Worm (Caenorhabditis elegans): Measurements from ENCODE around the gene nas-4.

nas-4 gene

DNA sequence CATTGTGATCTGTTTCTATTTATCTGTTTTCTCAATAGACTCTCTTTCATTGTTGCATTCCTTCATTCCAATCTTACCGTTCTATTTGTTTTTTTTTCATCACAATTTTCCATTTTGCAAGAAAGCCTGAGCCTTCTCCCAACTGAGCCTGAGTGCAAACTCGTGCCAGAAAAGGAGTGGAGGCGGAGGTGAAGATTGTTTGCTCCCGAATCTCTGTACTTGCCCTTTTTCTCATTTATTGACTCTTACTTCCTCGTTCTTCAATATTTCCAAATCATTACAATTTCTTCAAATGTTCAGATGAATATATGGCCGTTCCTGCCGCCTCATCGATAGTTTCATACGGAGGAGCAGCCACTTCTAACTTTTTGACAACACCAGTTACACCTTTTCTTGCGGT, 8.6 kb downstream of the nas-4 start, which contains the start of gene let-756:
Gene let-756 (plus strand): TSS at position 301 of the 400 bp plus-strand sequence.
- TF ChIP-seq scrt-1 (GFP tag; IDR thresholded peaks at IDR 0.05), result no peak
- no peak for TF ChIP-seq hnd-1 (tag; optimal IDR thresholded peaks at IDR 0.05)
- TF ChIP-seq tbx-37 (GFP tag; conservative IDR thresholded peaks at IDR 0.05), result no peak
- TF ChIP-seq aly-1 (tag; optimal IDR thresholded peaks at IDR 0.05), result no peak
- no peak for TF ChIP-seq ceh-36 (tag; optimal IDR thresholded peaks at IDR 0.05)
- TF ChIP-seq ets-7 (tag; optimal IDR thresholded peaks at IDR 0.05), result no peak
- TF ChIP-seq hmbx-1 (tag; optimal IDR thresholded peaks at IDR 0.05), result no peak
- no peak for TF ChIP-seq hmg-4 (GFP tag; optimal IDR thresholded peaks at IDR 0.05)
- TF ChIP-seq F13C5.2 (tag; optimal IDR thresholded peaks at IDR 0.05), result no peak
- TF ChIP-seq sea-1 (GFP tag; conservative IDR thresholded peaks at IDR 0.05), result no peak
- TF ChIP-seq ama-1 (optimal IDR thresholded peaks at IDR 0.05), result no peak
- TF ChIP-seq tra-4 (tag; optimal IDR thresholded peaks at IDR 0.05), result no peak
- no peak for TF ChIP-seq tbx-11 (GFP tag; IDR thresholded peaks at IDR 0.05)
- no peak for TF ChIP-seq pes-1 (GFP tag; IDR thresholded peaks at IDR 0.05)
- no peak for TF ChIP-seq B0310.2 (tag; optimal IDR thresholded peaks at IDR 0.05)
- no peak for TF ChIP-seq ceh-13 (GFP tag; optimal IDR thresholded peaks at IDR 0.05)
- no peak for TF ChIP-seq flt-1 (GFP tag; IDR thresholded peaks at IDR 0.05)

DNA sequence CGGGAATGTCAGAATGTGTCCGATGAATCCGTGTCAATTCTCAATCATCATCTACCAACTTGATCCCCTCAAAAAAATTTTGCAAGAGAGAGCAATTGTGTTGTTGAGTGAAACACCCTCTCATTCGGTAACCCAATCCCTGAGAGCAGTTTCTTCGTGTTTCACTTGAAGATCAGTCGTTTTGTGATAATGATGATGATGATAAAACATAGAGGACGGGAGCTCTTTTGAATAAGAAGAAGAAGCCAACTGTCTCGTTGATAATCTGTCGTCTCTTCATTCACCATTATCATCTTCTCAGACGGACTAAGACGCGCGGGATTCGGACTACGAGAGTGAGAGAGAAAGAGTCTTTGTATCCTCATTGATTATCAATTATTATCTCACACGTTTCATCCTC, 10.3 kb downstream of the nas-4 start:
- no peak for TF ChIP-seq ceh-36 (tag; optimal IDR thresholded peaks at IDR 0.05)
- TF ChIP-seq flt-1 (GFP tag; IDR thresholded peaks at IDR 0.05), result no peak
- no peak for TF ChIP-seq B0310.2 (tag; optimal IDR thresholded peaks at IDR 0.05)
- TF ChIP-seq tbx-11 (GFP tag; IDR thresholded peaks at IDR 0.05), result no peak
- TF ChIP-seq tbx-37 (GFP tag; conservative IDR thresholded peaks at IDR 0.05), result no peak
- TF ChIP-seq sea-1 (GFP tag; conservative IDR thresholded peaks at IDR 0.05), result no peak
- TF ChIP-seq scrt-1 (GFP tag; IDR thresholded peaks at IDR 0.05), result no peak

DNA sequence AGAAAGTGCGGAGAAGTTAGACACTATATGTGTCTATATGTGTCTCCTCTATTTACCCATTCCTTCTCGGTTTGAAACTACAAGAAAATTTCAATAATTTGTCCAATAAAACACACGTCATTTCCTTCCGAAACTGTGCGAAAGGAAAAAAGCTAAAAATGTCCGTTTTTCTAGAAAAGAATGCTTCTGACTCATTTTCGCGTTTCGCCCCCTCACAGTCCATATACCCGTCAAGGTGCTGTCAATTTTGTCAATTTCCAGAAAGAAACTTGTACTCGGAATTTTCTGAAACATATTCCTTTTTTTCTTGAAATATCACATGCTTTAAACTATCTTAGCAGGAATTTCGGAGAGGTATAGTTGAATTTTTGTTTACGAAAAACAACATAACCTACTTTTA, 12.6 kb downstream of the nas-4 start:
- no peak for TF ChIP-seq F13C5.2 (tag; optimal IDR thresholded peaks at IDR 0.05)
- TF ChIP-seq tra-4 (tag; optimal IDR thresholded peaks at IDR 0.05), result no peak
- no peak for TF ChIP-seq hnd-1 (tag; optimal IDR thresholded peaks at IDR 0.05)
- TF ChIP-seq tbx-11 (GFP tag; IDR thresholded peaks at IDR 0.05), result no peak
- no peak for TF ChIP-seq hmbx-1 (tag; optimal IDR thresholded peaks at IDR 0.05)
- TF ChIP-seq ceh-36 (tag; optimal IDR thresholded peaks at IDR 0.05), result no peak
- no peak for TF ChIP-seq sea-1 (GFP tag; conservative IDR thresholded peaks at IDR 0.05)
- TF ChIP-seq ama-1 (optimal IDR thresholded peaks at IDR 0.05), result no peak
- no peak for TF ChIP-seq tbx-37 (GFP tag; conservative IDR thresholded peaks at IDR 0.05)
- no peak for TF ChIP-seq flt-1 (GFP tag; IDR thresholded peaks at IDR 0.05)
- no peak for TF ChIP-seq pes-1 (GFP tag; IDR thresholded peaks at IDR 0.05)
- TF ChIP-seq hmg-4 (GFP tag; optimal IDR thresholded peaks at IDR 0.05), result no peak
- TF ChIP-seq ceh-13 (GFP tag; optimal IDR thresholded peaks at IDR 0.05), result no peak
- no peak for TF ChIP-seq ets-7 (tag; optimal IDR thresholded peaks at IDR 0.05)
- no peak for TF ChIP-seq B0310.2 (tag; optimal IDR thresholded peaks at IDR 0.05)
- TF ChIP-seq aly-1 (tag; optimal IDR thresholded peaks at IDR 0.05), result no peak

DNA sequence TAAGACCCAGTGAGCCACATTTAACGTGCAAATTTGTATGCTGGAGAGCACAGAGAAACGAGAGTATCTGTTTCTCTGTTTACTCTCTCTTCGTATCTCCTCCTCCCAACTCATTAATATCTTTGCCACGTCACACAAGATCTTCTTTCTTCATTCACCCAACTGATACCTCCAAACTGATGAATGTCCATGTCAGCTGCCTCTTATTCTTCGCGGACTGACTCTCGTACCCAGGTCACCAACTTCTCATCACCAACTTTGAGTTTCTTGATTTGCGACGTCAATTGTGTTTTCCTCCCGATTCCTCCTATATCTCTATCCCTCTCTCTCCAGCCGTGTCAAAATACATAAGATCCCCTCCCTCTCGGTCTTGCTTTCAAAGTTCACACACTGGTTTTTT, 13.1 kb downstream of the nas-4 start:
- TF ChIP-seq B0310.2 (tag; optimal IDR thresholded peaks at IDR 0.05) (no peak), tbx-11 (GFP tag; IDR thresholded peaks at IDR 0.05) (no peak), ets-7 (tag; optimal IDR thresholded peaks at IDR 0.05) (no peak), hmg-4 (GFP tag; optimal IDR thresholded peaks at IDR 0.05) (no peak), aly-1 (tag; optimal IDR thresholded peaks at IDR 0.05) (no peak)

ce11 chrIII:6399424-6399823, 16.0 kb downstream of the nas-4 start:
- TF ChIP-seq aly-1 (tag; optimal IDR thresholded peaks at IDR 0.05), result no peak
- TF ChIP-seq scrt-1 (GFP tag; IDR thresholded peaks at IDR 0.05), result no peak

DNA sequence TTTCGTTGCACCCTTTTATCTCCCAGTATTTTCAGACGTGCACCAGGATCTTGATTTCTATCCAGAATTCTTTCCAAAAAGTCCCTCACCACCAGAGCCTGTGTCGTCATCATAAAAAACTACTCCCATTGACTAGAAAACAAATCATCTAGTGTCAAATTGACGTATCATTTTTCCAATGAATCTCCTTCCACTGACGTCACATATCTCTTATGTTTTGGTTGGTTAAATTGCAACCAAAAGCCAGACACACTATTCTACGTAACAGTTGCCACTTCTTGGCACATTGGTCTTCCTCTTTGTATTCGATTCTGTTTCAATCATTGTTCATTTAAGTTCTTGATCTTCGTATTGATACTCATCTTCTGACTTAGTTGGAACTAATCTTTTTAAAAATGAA, 17.3 kb downstream of the nas-4 start:
- TF ChIP-seq F13C5.2 (tag; optimal IDR thresholded peaks at IDR 0.05), result no peak
- no peak for TF ChIP-seq scrt-1 (GFP tag; IDR thresholded peaks at IDR 0.05)
- TF ChIP-seq hmg-4 (GFP tag; optimal IDR thresholded peaks at IDR 0.05), result no peak
- TF ChIP-seq aly-1 (tag; optimal IDR thresholded peaks at IDR 0.05), result no peak
- TF ChIP-seq ets-7 (tag; optimal IDR thresholded peaks at IDR 0.05), result no peak
- no peak for TF ChIP-seq tbx-11 (GFP tag; IDR thresholded peaks at IDR 0.05)
- no peak for TF ChIP-seq hnd-1 (tag; optimal IDR thresholded peaks at IDR 0.05)
- TF ChIP-seq tbx-37 (GFP tag; conservative IDR thresholded peaks at IDR 0.05), result no peak
- no peak for TF ChIP-seq sea-1 (GFP tag; conservative IDR thresholded peaks at IDR 0.05)
- no peak for TF ChIP-seq pes-1 (GFP tag; IDR thresholded peaks at IDR 0.05)
- TF ChIP-seq B0310.2 (tag; optimal IDR thresholded peaks at IDR 0.05), result no peak
- no peak for TF ChIP-seq tra-4 (tag; optimal IDR thresholded peaks at IDR 0.05)
- TF ChIP-seq hmbx-1 (tag; optimal IDR thresholded peaks at IDR 0.05), result no peak
- no peak for TF ChIP-seq flt-1 (GFP tag; IDR thresholded peaks at IDR 0.05)
- no peak for TF ChIP-seq ceh-36 (tag; optimal IDR thresholded peaks at IDR 0.05)
- no peak for TF ChIP-seq ama-1 (optimal IDR thresholded peaks at IDR 0.05)
- TF ChIP-seq ceh-13 (GFP tag; optimal IDR thresholded peaks at IDR 0.05), result no peak

DNA sequence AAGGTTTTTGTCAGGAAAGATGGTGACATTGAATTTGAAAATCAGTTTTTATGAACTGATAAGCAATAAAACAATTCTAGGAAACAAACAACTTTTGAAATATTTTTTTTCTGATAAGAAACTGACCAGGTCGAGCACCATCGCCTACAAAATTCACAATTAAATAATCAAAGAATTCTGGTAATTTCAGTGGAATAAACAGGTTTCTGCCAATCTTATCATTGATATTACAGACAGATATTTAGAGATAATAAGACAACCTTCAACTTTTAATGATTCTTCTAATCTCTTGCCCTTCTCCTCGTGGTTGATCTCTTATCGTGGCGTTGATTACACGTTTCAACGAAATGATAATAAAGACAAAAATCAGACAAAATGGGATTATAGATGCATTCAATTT, 19.1 kb downstream of the nas-4 start:
- no peak for TF ChIP-seq tbx-11 (GFP tag; IDR thresholded peaks at IDR 0.05)
- no peak for TF ChIP-seq tbx-37 (GFP tag; conservative IDR thresholded peaks at IDR 0.05)
- no peak for TF ChIP-seq hmg-4 (GFP tag; optimal IDR thresholded peaks at IDR 0.05)
- no peak for TF ChIP-seq F13C5.2 (tag; optimal IDR thresholded peaks at IDR 0.05)
- TF ChIP-seq tra-4 (tag; optimal IDR thresholded peaks at IDR 0.05), result no peak
- no peak for TF ChIP-seq ama-1 (optimal IDR thresholded peaks at IDR 0.05)
- no peak for TF ChIP-seq ceh-36 (tag; optimal IDR thresholded peaks at IDR 0.05)
- no peak for TF ChIP-seq ceh-13 (GFP tag; optimal IDR thresholded peaks at IDR 0.05)
- no peak for TF ChIP-seq hnd-1 (tag; optimal IDR thresholded peaks at IDR 0.05)
- no peak for TF ChIP-seq hmbx-1 (tag; optimal IDR thresholded peaks at IDR 0.05)

DNA sequence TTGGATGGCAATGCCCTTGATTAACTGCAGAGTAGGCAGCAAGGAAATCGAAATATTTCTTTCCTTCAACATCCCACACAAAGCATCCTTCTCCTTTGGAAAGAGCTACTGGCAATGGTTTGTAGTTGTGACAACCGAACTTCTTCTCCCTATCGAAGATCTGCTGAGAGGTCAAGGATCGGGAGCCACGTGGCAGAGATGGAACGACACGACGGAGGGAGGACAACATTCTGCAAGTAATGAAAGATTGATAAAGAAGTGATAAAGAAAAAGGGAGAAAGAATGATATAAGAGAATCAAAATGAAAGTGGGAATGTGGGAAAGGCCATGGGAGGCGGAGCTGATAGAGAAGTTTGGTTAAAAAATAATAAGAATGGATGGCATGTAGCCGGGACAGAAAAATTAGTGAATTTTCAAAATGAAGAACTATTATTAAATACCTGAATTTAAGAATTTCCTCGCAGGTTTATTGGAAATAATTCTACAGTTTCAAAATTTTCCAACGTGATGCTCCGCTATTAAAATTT, 19.7 kb downstream of the nas-4 start, which contains the start of gene oatr-1:
Gene oatr-1 (minus strand): TSS at position 477 of the 527 bp plus-strand sequence.
- TF ChIP-seq hnd-1 (tag; optimal IDR thresholded peaks at IDR 0.05) (no peak), pes-1 (GFP tag; IDR thresholded peaks at IDR 0.05) (no peak), scrt-1 (GFP tag; IDR thresholded peaks at IDR 0.05) (no peak), sea-1 (GFP tag; conservative IDR thresholded peaks at IDR 0.05) (no peak), flt-1 (GFP tag; IDR thresholded peaks at IDR 0.05) (no peak), tbx-11 (GFP tag; IDR thresholded peaks at IDR 0.05) (no peak), hmg-4 (GFP tag; optimal IDR thresholded peaks at IDR 0.05) (no peak), tbx-37 (GFP tag; conservative IDR thresholded peaks at IDR 0.05) (no peak), ceh-13 (GFP tag; optimal IDR thresholded peaks at IDR 0.05) (no peak), ama-1 (optimal IDR thresholded peaks at IDR 0.05) (no peak), F13C5.2 (tag; optimal IDR thresholded peaks at IDR 0.05) (no peak), hmbx-1 (tag; optimal IDR thresholded peaks at IDR 0.05) (no peak), aly-1 (tag; optimal IDR thresholded peaks at IDR 0.05) (no peak), ceh-36 (tag; optimal IDR thresholded peaks at IDR 0.05) (no peak), tra-4 (tag; optimal IDR thresholded peaks at IDR 0.05) (no peak), B0310.2 (tag; optimal IDR thresholded peaks at IDR 0.05) (no peak)
